Worm (Caenorhabditis elegans): ENCODE measurements around the gene Y54G2A.44.

DNA sequence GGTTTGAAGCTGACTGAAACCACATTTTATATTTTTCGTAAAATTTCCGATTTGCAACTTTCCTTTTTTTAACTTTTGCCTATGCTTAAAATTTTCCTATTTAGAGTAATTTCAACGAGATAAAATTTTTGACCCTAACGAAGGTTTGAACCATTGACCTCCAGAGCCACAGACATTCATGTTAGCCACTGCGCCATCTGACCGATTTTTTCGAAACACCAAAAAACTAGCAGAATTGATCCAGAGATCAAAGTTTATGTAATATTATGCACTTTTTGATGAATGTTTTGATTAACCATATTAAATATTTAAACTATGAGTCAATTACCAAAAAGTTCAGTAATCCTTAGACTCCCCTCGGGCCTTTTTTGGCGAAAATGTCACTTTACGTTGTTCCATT lies 43.6 kb upstream of the Y54G2A.44 start:
- TF ChIP-seq hnd-1 (tag; optimal IDR thresholded peaks at IDR 0.05) (no peak), scrt-1 (GFP tag; IDR thresholded peaks at IDR 0.05) (no peak), B0310.2 (tag; optimal IDR thresholded peaks at IDR 0.05) (no peak), hmg-4 (GFP tag; optimal IDR thresholded peaks at IDR 0.05) (no peak), pes-1 (GFP tag; IDR thresholded peaks at IDR 0.05) (no peak), ama-1 (optimal IDR thresholded peaks at IDR 0.05) (no peak)

All from whole organism, early embryonic.